Worm (Caenorhabditis elegans): ENCODE results near the gene gpn-1.
A peak's percentile ranks its signal among the peaks of the same experiment; 100 is the strongest.

ce11 chrX:15650428-15650827 is 31.1 kb upstream of the gpn-1 start:
- TF ChIP-seq unc-62 (GFP tag; optimal IDR thresholded peaks at IDR 0.05) = no peak
- no peak for TF ChIP-seq crh-2 (tag; optimal IDR thresholded peaks at IDR 0.05)
- TF ChIP-seq lin-11 (tag; optimal IDR thresholded peaks at IDR 0.05) = no peak
- no peak for TF ChIP-seq ceh-82 (tag; optimal IDR thresholded peaks at IDR 0.05)
- peak; percentile 1 for TF ChIP-seq snpc-4 (tag; optimal IDR thresholded peaks at IDR 0.05)
- TF ChIP-seq nhr-10 (tag; optimal IDR thresholded peaks at IDR 0.05) = no peak
- TF ChIP-seq F13H6.1 (tag; optimal IDR thresholded peaks at IDR 0.05) = no peak
- no peak for TF ChIP-seq ztf-4 (tag; optimal IDR thresholded peaks at IDR 0.05)
- TF ChIP-seq elt-1 (tag; optimal IDR thresholded peaks at IDR 0.05) = no peak
- no peak for TF ChIP-seq skn-1 (tag; optimal IDR thresholded peaks at IDR 0.05)
- TF ChIP-seq Y55F3AM.14 (GFP tag; optimal IDR thresholded peaks at IDR 0.05) = no peak
- no peak for TF ChIP-seq sma-9 (GFP tag; optimal IDR thresholded peaks at IDR 0.05)
- no peak for TF ChIP-seq sma-9 (tag; optimal IDR thresholded peaks at IDR 0.05)

All from whole organism, L2 larva.